Worm (Caenorhabditis elegans) whole organism, early embryonic: Measurements from ENCODE around the gene Y62H9A.7.

Experiments
- B0310.2 ChIP-seq: sonication (generic microtip); optimal IDR thresholded peaks from 2 replicates; lab custom pipeline; 2016; ENCODE audit warnings: mild to moderate bottlenecking, missing genetic modification characterization, missing compliant biosample characterization
- F13C5.2 ChIP-seq: sonication (generic microtip); optimal IDR thresholded peaks from 2 replicates; lab custom pipeline; 2017; ENCODE audit warnings: mild to moderate bottlenecking, missing genetic modification characterization, inconsistent platforms, missing compliant biosample characterization
- aly-1 ChIP-seq: sonication (generic microtip); optimal IDR thresholded peaks from 2 replicates; lab custom pipeline; 2016; ENCODE audit warnings: missing genetic modification characterization, missing compliant biosample characterization
- ama-1 ChIP-seq: fragments of 150-350 bp; optimal IDR thresholded peaks from 2 replicates; lab custom pipeline; 2014
- ceh-13 ChIP-seq: fragments of 200-800 bp; sonication (Bioruptor generic); optimal IDR thresholded peaks from 2 replicates; lab custom pipeline; 2018; ENCODE audit warnings: mild to moderate bottlenecking, missing genetic modification characterization, missing compliant biosample characterization
- ceh-36 ChIP-seq: sonication (generic microtip); optimal IDR thresholded peaks from 2 replicates; lab custom pipeline; 2016; ENCODE audit warnings: missing genetic modification characterization, inconsistent platforms, missing compliant biosample characterization
- ets-7 ChIP-seq: sonication (generic microtip); optimal IDR thresholded peaks from 2 replicates; lab custom pipeline; 2016; ENCODE audit warnings: missing genotype, missing genetic modification characterization, missing compliant biosample characterization
- flt-1 ChIP-seq: fragments of 200-800 bp; sonication (Bioruptor generic); IDR thresholded peaks from 2 replicates; pipeline ENCODE4 v1.3.6; 2022; ENCODE audit warnings: missing genetic modification characterization, missing compliant biosample characterization
- hmbx-1 ChIP-seq: sonication (generic microtip); optimal IDR thresholded peaks from 2 replicates; lab custom pipeline; 2016; ENCODE audit warnings: mild to moderate bottlenecking, missing genetic modification characterization, missing compliant biosample characterization
- hmg-4 ChIP-seq: fragments of 200-800 bp; sonication (Bioruptor generic); optimal IDR thresholded peaks from 2 replicates; lab custom pipeline; 2018; ENCODE audit warnings: mild to moderate bottlenecking, missing genetic modification characterization, missing compliant biosample characterization
- hnd-1 ChIP-seq: sonication (generic microtip); optimal IDR thresholded peaks from 2 replicates; lab custom pipeline; 2016; ENCODE audit warnings: missing genetic modification characterization, missing compliant biosample characterization
- pes-1 ChIP-seq: fragments of 200-800 bp; sonication (Bioruptor generic); IDR thresholded peaks from 2 replicates; pipeline ENCODE4 v1.3.6; 2022; ENCODE audit warnings: missing genetic modification reagents, missing genetic modification characterization, missing compliant biosample characterization
- scrt-1 ChIP-seq: fragments of 200-800 bp; sonication (Bioruptor generic); IDR thresholded peaks from 2 replicates; pipeline ENCODE4 v1.3.6; 2022; ENCODE audit warnings: missing genetic modification characterization, missing compliant biosample characterization
- sea-1 ChIP-seq: fragments of 200-800 bp; sonication (Bioruptor generic); conservative IDR thresholded peaks from 2 replicates; pipeline ENCODE4 v1.3.6; 2022; ENCODE audit warnings: missing genetic modification characterization, missing compliant biosample characterization
- tbx-11 ChIP-seq: fragments of 200-800 bp; sonication (Bioruptor generic); IDR thresholded peaks from 2 replicates; pipeline ENCODE4 v1.3.6; 2022; ENCODE audit warnings: missing genetic modification characterization, missing compliant biosample characterization
- tbx-37 ChIP-seq: fragments of 200-800 bp; sonication (Bioruptor generic); conservative IDR thresholded peaks from 2 replicates; pipeline ENCODE4 v1.3.6; 2022; ENCODE audit warnings: missing genetic modification reagents, missing genetic modification characterization, missing compliant biosample characterization
- tra-4 ChIP-seq: sonication (generic microtip); optimal IDR thresholded peaks from 2 replicates; lab custom pipeline; 2017; ENCODE audit warnings: missing genetic modification characterization, missing compliant biosample characterization

Y62H9A.7 gene

DNA sequence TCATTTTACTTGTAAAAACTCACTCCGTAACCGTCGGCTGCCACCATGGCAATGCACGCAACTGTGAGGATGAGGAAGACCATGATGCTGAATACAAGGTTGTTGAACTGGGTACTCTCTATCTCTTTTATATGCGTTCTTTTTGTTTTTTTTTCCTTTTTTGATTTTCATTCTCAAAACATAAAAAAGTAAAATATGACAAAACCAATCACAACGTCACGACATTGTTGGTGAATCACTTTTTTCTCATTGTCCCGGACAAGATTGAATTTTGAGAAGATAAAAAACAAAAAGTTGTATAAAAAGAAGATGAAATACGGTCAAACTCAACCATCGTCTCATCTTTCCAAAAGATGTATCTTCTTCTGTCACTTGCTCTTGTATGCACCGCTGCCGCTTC, 2.7 kb downstream of the Y62H9A.7 start, which contains the start of the genes Y62H9A.5 and ule-5:
Gene Y62H9A.5, minus strand, starts transcription at position 101 of the 400 bp plus-strand sequence.
Gene ule-5, plus strand, starts transcription at position 328 of the 400 bp plus-strand sequence.
- TF ChIP-seq scrt-1 (GFP tag; lab: Robert Waterston, UW), result no peak
- no peak for TF ChIP-seq ama-1 (lab: Kevin White, UChicago)
- no peak for TF ChIP-seq aly-1 (tag; lab: Kevin White, UChicago)
- TF ChIP-seq ceh-13 (GFP tag; lab: Kevin White, UChicago), result no peak
- TF ChIP-seq sea-1, result no peak
- no peak for TF ChIP-seq B0310.2 (tag; lab: Kevin White, UChicago)
- no peak for TF ChIP-seq tra-4 (tag; lab: Kevin White, UChicago)
- no peak for TF ChIP-seq hmg-4
- TF ChIP-seq hnd-1 (tag; lab: Kevin White, UChicago), result no peak
- TF ChIP-seq flt-1 (GFP tag; lab: Robert Waterston, UW), result no peak
- no peak for TF ChIP-seq hmbx-1 (tag; lab: Kevin White, UChicago)
- no peak for TF ChIP-seq tbx-37 (GFP tag; lab: Robert Waterston, UW)
- TF ChIP-seq F13C5.2, result no peak

DNA sequence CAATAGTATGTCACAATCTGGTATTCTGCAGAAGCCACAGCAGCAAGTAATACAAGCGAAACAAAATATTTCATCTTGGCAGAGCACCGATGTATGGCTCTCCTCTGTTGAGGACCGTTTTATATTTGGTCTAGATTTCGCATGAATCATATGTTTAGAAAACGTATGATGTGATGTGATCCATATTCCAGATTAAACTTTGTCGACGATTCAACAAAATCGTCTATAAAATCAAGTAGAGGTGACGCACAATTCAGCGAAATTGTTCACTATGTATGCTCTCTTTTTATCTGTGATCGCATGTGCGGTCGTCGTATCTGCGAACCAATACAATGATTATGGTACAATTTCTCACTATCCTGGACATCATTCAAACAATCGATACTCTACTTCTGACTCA, 5.6 kb downstream of the Y62H9A.7 start, which contains the start of the genes Y62H9A.3 and Y62H9A.4:
Gene Y62H9A.3, minus strand, starts transcription at position 101 of the 400 bp plus-strand sequence.
Gene Y62H9A.4, plus strand, starts transcription at position 256 of the 400 bp plus-strand sequence.
- TF ChIP-seq ceh-36 (no peak), scrt-1 (GFP tag; lab: Robert Waterston, UW) (no peak), B0310.2 (tag; lab: Kevin White, UChicago) (no peak), pes-1 (GFP tag; lab: Robert Waterston, UW) (no peak), sea-1 (no peak), hmbx-1 (tag; lab: Kevin White, UChicago) (no peak), ceh-13 (GFP tag; lab: Kevin White, UChicago) (no peak), tbx-37 (GFP tag; lab: Robert Waterston, UW) (no peak), aly-1 (tag; lab: Kevin White, UChicago) (no peak), flt-1 (GFP tag; lab: Robert Waterston, UW) (no peak), hnd-1 (tag; lab: Kevin White, UChicago) (no peak), tbx-11 (GFP tag; lab: Robert Waterston, UW) (no peak), tra-4 (tag; lab: Kevin White, UChicago) (no peak), ama-1 (lab: Kevin White, UChicago) (no peak), hmg-4 (no peak), F13C5.2 (no peak), ets-7 (tag; lab: Kevin White, UChicago) (no peak)

ce11 chrX:11878109-11878508, 7.4 kb downstream of the Y62H9A.7 start, which contains the start of gene Y62H9A.2:
Gene Y62H9A.2, minus strand, starts transcription at chrX:11878209.
- no peak for TF ChIP-seq tra-4 (tag; lab: Kevin White, UChicago)
- no peak for TF ChIP-seq ceh-36
- no peak for TF ChIP-seq flt-1 (GFP tag; lab: Robert Waterston, UW)
- no peak for TF ChIP-seq ets-7 (tag; lab: Kevin White, UChicago)
- no peak for TF ChIP-seq scrt-1 (GFP tag; lab: Robert Waterston, UW)
- no peak for TF ChIP-seq hmg-4
- no peak for TF ChIP-seq hnd-1 (tag; lab: Kevin White, UChicago)
- no peak for TF ChIP-seq F13C5.2
- TF ChIP-seq ceh-13 (GFP tag; lab: Kevin White, UChicago), result no peak
- no peak for TF ChIP-seq aly-1 (tag; lab: Kevin White, UChicago)
- no peak for TF ChIP-seq tbx-37 (GFP tag; lab: Robert Waterston, UW)
- no peak for TF ChIP-seq tbx-11 (GFP tag; lab: Robert Waterston, UW)
- TF ChIP-seq pes-1 (GFP tag; lab: Robert Waterston, UW), result no peak
- no peak for TF ChIP-seq ama-1 (lab: Kevin White, UChicago)
- TF ChIP-seq hmbx-1 (tag; lab: Kevin White, UChicago), result no peak
- TF ChIP-seq sea-1, result no peak
- no peak for TF ChIP-seq B0310.2 (tag; lab: Kevin White, UChicago)

DNA sequence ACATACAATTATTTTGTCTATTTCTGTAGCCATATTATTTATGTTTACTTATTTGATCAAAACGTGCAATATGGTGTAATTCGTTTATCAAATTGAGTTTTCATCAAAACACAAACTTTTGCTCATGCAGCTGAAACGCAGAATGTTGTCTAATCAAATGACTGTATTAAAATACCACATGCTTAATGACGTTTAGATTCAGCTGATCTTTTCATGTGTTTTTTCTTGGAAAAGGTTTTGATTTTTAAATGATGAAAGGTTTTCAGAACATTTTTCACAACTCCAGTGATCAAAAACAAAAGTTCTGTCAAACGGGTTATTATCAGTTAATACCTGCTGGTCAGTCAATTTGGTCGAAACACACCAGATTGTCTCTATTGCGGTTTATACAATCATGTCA, 10.2 kb downstream of the Y62H9A.7 start, which contains the start of gene Y62H9A.1:
Gene Y62H9A.1, plus strand, starts transcription at position 282 of the 400 bp plus-strand sequence.
- TF ChIP-seq B0310.2 (tag; lab: Kevin White, UChicago) (no peak), pes-1 (GFP tag; lab: Robert Waterston, UW) (no peak), ets-7 (tag; lab: Kevin White, UChicago) (no peak), tbx-11 (GFP tag; lab: Robert Waterston, UW) (no peak), aly-1 (tag; lab: Kevin White, UChicago) (no peak)

ce11 chrX:11872210-11872609, 13.3 kb downstream of the Y62H9A.7 start:
- TF ChIP-seq ama-1 (lab: Kevin White, UChicago), result no peak
- 0 out of 2 replicates have a peak, but pooled peaks have one; percentile 16 for TF ChIP-seq scrt-1 (GFP tag; lab: Robert Waterston, UW)

ce11 chrX:11870393-11870792, 15.1 kb downstream of the Y62H9A.7 start:
- TF ChIP-seq ets-7 (tag; lab: Kevin White, UChicago) (peak; percentile 60), hnd-1 (tag; lab: Kevin White, UChicago) (no peak)

DNA sequence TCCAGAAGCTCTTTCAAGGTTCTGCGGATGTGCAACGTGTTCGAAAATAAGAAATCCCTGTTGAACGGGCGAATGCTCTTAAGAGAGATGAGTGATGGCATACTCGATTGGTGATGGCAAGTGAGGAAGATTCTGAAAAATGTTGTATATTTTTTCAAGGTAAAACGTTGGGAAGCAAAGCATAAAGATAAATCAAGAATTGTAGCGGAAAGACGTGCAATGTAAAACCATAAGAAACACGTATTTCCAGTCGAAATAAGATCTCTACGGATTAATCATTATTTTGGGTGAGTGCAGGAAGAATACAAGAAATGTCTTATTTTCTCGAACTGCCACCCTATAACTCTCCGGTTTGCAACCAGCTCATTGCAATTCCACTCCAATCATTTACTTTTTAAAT, 16.2 kb downstream of the Y62H9A.7 start, which contains the start of gene dot-1.2:
Gene dot-1.2, minus strand, starts transcription at position 101 of the 400 bp plus-strand sequence.
- TF ChIP-seq flt-1 (GFP tag; lab: Robert Waterston, UW), result no peak
- no peak for TF ChIP-seq hmbx-1 (tag; lab: Kevin White, UChicago)
- TF ChIP-seq pes-1 (GFP tag; lab: Robert Waterston, UW), result no peak
- no peak for TF ChIP-seq hmg-4
- no peak for TF ChIP-seq ama-1 (lab: Kevin White, UChicago)
- no peak for TF ChIP-seq ets-7 (tag; lab: Kevin White, UChicago)
- no peak for TF ChIP-seq B0310.2 (tag; lab: Kevin White, UChicago)
- TF ChIP-seq ceh-36, result no peak
- no peak for TF ChIP-seq F13C5.2
- no peak for TF ChIP-seq aly-1 (tag; lab: Kevin White, UChicago)
- no peak for TF ChIP-seq sea-1
- TF ChIP-seq scrt-1 (GFP tag; lab: Robert Waterston, UW), result no peak
- no peak for TF ChIP-seq tra-4 (tag; lab: Kevin White, UChicago)
- no peak for TF ChIP-seq tbx-11 (GFP tag; lab: Robert Waterston, UW)
- TF ChIP-seq ceh-13 (GFP tag; lab: Kevin White, UChicago), result no peak
- TF ChIP-seq hnd-1 (tag; lab: Kevin White, UChicago), result no peak
- no peak for TF ChIP-seq tbx-37 (GFP tag; lab: Robert Waterston, UW)
